Fruit fly (Drosophila melanogaster): ENCODE measurements around the gene CG7382.

CG7382 gene

dm6 chr2L:5496468-5497093, 23.1 kb downstream of the CG7382 start:
- TF ChIP-seq Myc (optimal IDR thresholded peaks at IDR 0.05), result no peak
- TF ChIP-seq usp (GFP tag; optimal IDR thresholded peaks at IDR 0.05), result no peak
- no peak for TF ChIP-seq pan (optimal IDR thresholded peaks at IDR 0.05)
- TF ChIP-seq dmrt93B (GFP tag; optimal IDR thresholded peaks at IDR 0.05), result no peak
- TF ChIP-seq GATAd (GFP tag; optimal IDR thresholded peaks at IDR 0.05), result no peak
- TF ChIP-seq rgr (GFP tag; optimal IDR thresholded peaks at IDR 0.05), result peak; percentile 13
- no peak for TF ChIP-seq Abd-B (GFP tag; optimal IDR thresholded peaks at IDR 0.05)
- no peak for TF ChIP-seq Mio (GFP tag; optimal IDR thresholded peaks at IDR 0.05)
- peak; percentile 5 for TF ChIP-seq sv (GFP tag; optimal IDR thresholded peaks at IDR 0.05)
- TF ChIP-seq h (GFP tag; optimal IDR thresholded peaks at IDR 0.05), result peak; percentile 15
- TF ChIP-seq Hnf4 (GFP tag; optimal IDR thresholded peaks at IDR 0.05), result no peak

DNA sequence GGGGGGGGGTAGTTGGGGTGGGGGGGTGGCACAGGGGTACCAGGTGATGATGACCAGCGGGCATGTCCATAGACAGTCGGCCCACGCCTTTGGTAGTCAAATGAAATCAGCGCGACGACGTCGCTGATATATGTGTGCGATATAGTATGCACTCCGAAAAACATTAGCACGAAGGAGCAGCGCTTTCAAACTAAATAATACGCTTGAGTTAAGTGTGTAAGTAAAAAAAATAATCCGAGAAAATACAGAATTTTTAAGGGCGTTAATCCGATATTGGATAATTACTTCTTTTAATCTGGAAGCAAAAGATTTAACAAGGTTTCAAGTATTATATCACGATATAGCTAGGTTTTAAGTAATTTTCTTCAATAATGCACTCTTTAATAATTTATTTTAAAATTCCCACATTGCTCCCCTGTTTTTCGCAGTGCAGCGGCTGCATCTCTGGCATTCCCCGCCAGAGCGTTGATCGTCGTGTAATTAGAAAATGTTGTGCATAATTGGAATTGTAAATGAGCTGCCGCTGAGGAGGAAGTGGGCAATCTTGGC, 24.8 kb downstream of the CG7382 start:
- no peak for TF ChIP-seq usp (GFP tag; optimal IDR thresholded peaks at IDR 0.05)
- TF ChIP-seq Hr78 (GFP tag; optimal IDR thresholded peaks at IDR 0.05), result no peak
- TF ChIP-seq Jra (GFP tag; optimal IDR thresholded peaks at IDR 0.05), result no peak
- TF ChIP-seq GATAd (GFP tag; optimal IDR thresholded peaks at IDR 0.05), result no peak
- no peak for TF ChIP-seq Dfd (GFP tag; optimal IDR thresholded peaks at IDR 0.05)
- TF ChIP-seq Vsx2 (GFP tag; optimal IDR thresholded peaks at IDR 0.05; ENCODE audit: partially characterized antibody), result no peak
- TF ChIP-seq br (GFP tag; optimal IDR thresholded peaks at IDR 0.05), result no peak
- TF ChIP-seq fru (GFP tag; optimal IDR thresholded peaks at IDR 0.05), result no peak
- no peak for TF ChIP-seq OdsH (GFP tag; optimal IDR thresholded peaks at IDR 0.05)
- TF ChIP-seq Sp1 (GFP tag; optimal IDR thresholded peaks at IDR 0.05), result no peak
- no peak for TF ChIP-seq jim (GFP tag; optimal IDR thresholded peaks at IDR 0.05)
- TF ChIP-seq psq (GFP tag; optimal IDR thresholded peaks at IDR 0.05), result no peak
- no peak for TF ChIP-seq dsf (GFP tag; optimal IDR thresholded peaks at IDR 0.05; ENCODE audit: borderline replicate concordance)
- no peak for TF ChIP-seq Hr83 (GFP tag; optimal IDR thresholded peaks at IDR 0.05; ENCODE audit: poor library complexity, severe bottlenecking)
- TF ChIP-seq CG32264 (GFP tag; optimal IDR thresholded peaks at IDR 0.05), result no peak
- TF ChIP-seq ey (GFP tag; optimal IDR thresholded peaks at IDR 0.05), result no peak

DNA sequence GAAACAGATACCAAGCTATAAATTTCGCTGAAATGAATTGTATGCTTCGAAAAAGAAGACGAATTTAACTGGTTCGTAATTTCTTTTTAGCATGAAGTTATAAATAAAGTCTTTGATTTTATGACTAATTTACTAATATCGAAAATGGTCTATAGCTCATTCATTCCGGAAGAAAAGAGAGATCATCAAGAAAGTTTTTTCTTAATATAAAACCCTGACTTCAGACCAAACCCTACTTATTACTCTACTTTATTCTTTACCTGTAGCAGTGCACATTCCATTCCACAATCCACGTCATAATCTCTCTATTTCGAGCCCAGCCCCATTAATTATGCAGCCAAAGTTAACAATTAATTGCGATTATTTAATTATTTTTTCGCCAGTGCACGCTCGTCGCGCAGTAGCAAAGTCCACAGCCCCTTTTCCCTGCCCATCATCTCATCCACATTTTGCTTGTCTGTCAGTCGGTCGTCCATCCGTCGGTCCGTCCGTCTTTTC, 25.7 kb downstream of the CG7382 start:
- TF ChIP-seq psq (GFP tag; optimal IDR thresholded peaks at IDR 0.05) (no peak), Hnf4 (GFP tag; optimal IDR thresholded peaks at IDR 0.05) (no peak), usp (GFP tag; optimal IDR thresholded peaks at IDR 0.05) (no peak)

- TF ChIP-seq Hr78 (GFP tag; optimal IDR thresholded peaks at IDR 0.05) (no peak), psq (GFP tag; optimal IDR thresholded peaks at IDR 0.05) (peak; percentile 73), Myc (optimal IDR thresholded peaks at IDR 0.05) (no peak), fru (GFP tag; optimal IDR thresholded peaks at IDR 0.05) (peak; percentile 89), CrebA (GFP tag; optimal IDR thresholded peaks at IDR 0.05; ENCODE audit: borderline replicate concordance) (no peak), rgr (GFP tag; optimal IDR thresholded peaks at IDR 0.05) (peak; percentile 82), woc (GFP tag; optimal IDR thresholded peaks at IDR 0.05) (peak; percentile 80), Dif (GFP tag; optimal IDR thresholded peaks at IDR 0.05; ENCODE audit: partially characterized antibody) (no peak), Hnf4 (GFP tag; optimal IDR thresholded peaks at IDR 0.05) (peak; percentile 85), OdsH (GFP tag; optimal IDR thresholded peaks at IDR 0.05) (peak; percentile 77), GATAd (GFP tag; optimal IDR thresholded peaks at IDR 0.05) (no peak), dmrt93B (GFP tag; optimal IDR thresholded peaks at IDR 0.05) (peak; percentile 68), h (GFP tag; optimal IDR thresholded peaks at IDR 0.05) (peak; percentile 85), tai (GFP tag; optimal IDR thresholded peaks at IDR 0.05) (peak; percentile 66), Rel (GFP tag; optimal IDR thresholded peaks at IDR 0.05) (no peak), Rel (tag; optimal IDR thresholded peaks at IDR 0.05) (peak; percentile 29), brk (GFP tag; optimal IDR thresholded peaks at IDR 0.05) (peak; percentile 62), Mio (GFP tag; optimal IDR thresholded peaks at IDR 0.05) (no peak), Vsx2 (GFP tag; optimal IDR thresholded peaks at IDR 0.05; ENCODE audit: partially characterized antibody) (no peak), Sp1 (GFP tag; optimal IDR thresholded peaks at IDR 0.05) (peak; percentile 82), br (GFP tag; optimal IDR thresholded peaks at IDR 0.05) (peak; percentile 81), foxo (GFP tag; optimal IDR thresholded peaks at IDR 0.05) (peak in 1 of 2 experiments; percentile 87), Dfd (GFP tag; optimal IDR thresholded peaks at IDR 0.05) (no peak), usp (GFP tag; optimal IDR thresholded peaks at IDR 0.05) (no peak), HLH106 (tag; optimal IDR thresholded peaks at IDR 0.05) (peak; percentile 86), CG9705 (GFP tag; optimal IDR thresholded peaks at IDR 0.05) (peak; percentile 68), CG32264 (GFP tag; optimal IDR thresholded peaks at IDR 0.05) (peak; percentile 34), ey (GFP tag; optimal IDR thresholded peaks at IDR 0.05) (peak; percentile 82), N (GFP tag; optimal IDR thresholded peaks at IDR 0.05) (no peak), sage (GFP tag; optimal IDR thresholded peaks at IDR 0.05) (peak; percentile 35), jim (GFP tag; optimal IDR thresholded peaks at IDR 0.05) (no peak), dl (GFP tag; optimal IDR thresholded peaks at IDR 0.05; ENCODE audit: insufficient read depth in 1 of 2, partially characterized antibody in 2 of 2) (no peak), Hr83 (GFP tag; optimal IDR thresholded peaks at IDR 0.05; ENCODE audit: poor library complexity, severe bottlenecking) (no peak), Abd-B (GFP tag; optimal IDR thresholded peaks at IDR 0.05) (no peak), dsf (GFP tag; optimal IDR thresholded peaks at IDR 0.05; ENCODE audit: borderline replicate concordance) (no peak), Jra (GFP tag; optimal IDR thresholded peaks at IDR 0.05) (peak; percentile 64)
Observed at dm6 chr2L:5492924-5493323, 26.8 kb downstream of the CG7382 start.

Measured in whole organism, wandering third instar larva.